Worm (Caenorhabditis elegans): ENCODE data around the gene F20C5.7.

ce11 chrIV:8739926-8740325 lies 5.6 kb downstream of the F20C5.7 start, which contains the start of gene mrps-33:
- TF ChIP-seq flt-1 (GFP tag; IDR thresholded peaks at IDR 0.05) = no peak
- no peak for TF ChIP-seq med-1 (GFP tag; optimal IDR thresholded peaks at IDR 0.05; ENCODE audit: insufficient read depth)
- no peak for TF ChIP-seq ztf-23 (GFP tag; IDR thresholded peaks at IDR 0.05)
- no peak for TF ChIP-seq T22C8.4 (GFP tag; IDR thresholded peaks at IDR 0.05)
- TF ChIP-seq tab-1 (GFP tag; IDR thresholded peaks at IDR 0.05) = no peak
